Worm (Caenorhabditis elegans) whole organism, L4/young adult: ENCODE results near the gene C29E4.17.

Source experiments
- W03F9.2 ChIP-seq: fragments of 150-350 bp; optimal IDR thresholded peaks from 2 replicates; lab custom pipeline; 2014; ENCODE audit warnings: missing biosample characterization, missing genetic modification characterization
- him-1 ChIP-seq: sonication (generic microtip); optimal IDR thresholded peaks from 2 replicates; lab custom pipeline; 2016; ENCODE audit warnings: missing genotype, missing genetic modification reagents, missing genetic modification characterization, missing compliant biosample characterization

DNA sequence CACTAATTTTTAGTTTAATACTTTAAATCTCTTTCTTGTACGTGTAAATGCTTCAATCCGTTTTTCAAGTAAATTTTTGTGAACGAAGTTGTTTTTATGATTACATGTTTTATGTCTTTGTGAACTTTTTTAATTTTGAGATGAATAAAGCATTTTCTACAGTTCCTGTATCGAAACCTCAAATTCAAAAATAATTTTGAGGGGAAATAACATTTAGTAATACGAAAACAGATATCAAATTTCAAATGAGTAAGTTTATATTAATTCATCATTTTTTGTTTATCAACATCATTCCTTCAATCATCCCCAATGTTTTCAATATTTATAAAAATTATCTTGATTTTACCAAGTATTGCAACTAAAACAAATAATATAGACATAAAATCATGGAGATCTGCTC lies 15.2 kb downstream of the C29E4.17 start, which contains the start of gene C29E4.10:
- TF ChIP-seq W03F9.2 (tag; lab: Kevin White, UChicago) (no peak), him-1 (tag; lab: Kevin White, UChicago) (no peak)
